Worm (Caenorhabditis elegans): ENCODE data around the gene cthd-1.

DNA sequence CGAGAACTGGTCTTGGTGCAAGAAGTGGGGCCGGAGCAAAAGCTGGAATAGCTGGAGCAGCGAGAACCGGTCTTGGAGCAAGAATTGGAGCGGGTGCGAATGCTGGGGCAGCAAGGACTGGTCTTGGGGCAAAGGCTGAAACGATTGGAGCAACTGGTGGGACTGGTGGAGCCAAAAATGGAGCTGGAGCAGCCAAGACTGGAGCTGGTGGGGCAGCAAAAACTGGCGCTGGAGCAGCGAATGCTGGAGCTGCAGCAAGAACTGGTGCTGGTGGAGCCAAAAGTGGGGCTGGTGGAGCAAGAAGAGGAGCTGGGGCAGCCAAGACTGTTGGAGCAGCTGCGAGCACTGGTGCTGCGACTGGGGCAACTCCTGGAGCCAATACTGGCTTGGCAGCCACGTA, 49.5 kb upstream of the cthd-1 start:
- TF ChIP-seq tbx-37 (GFP tag; conservative IDR thresholded peaks at IDR 0.05) (no peak), flt-1 (GFP tag; IDR thresholded peaks at IDR 0.05) (no peak), ama-1 (optimal IDR thresholded peaks at IDR 0.05) (no peak), ets-7 (tag; optimal IDR thresholded peaks at IDR 0.05) (no peak), B0310.2 (tag; optimal IDR thresholded peaks at IDR 0.05) (no peak), hmbx-1 (tag; optimal IDR thresholded peaks at IDR 0.05) (no peak), pes-1 (GFP tag; IDR thresholded peaks at IDR 0.05) (no peak), scrt-1 (GFP tag; IDR thresholded peaks at IDR 0.05) (no peak), F13C5.2 (tag; optimal IDR thresholded peaks at IDR 0.05) (no peak), tbx-11 (GFP tag; IDR thresholded peaks at IDR 0.05) (no peak)
